Worm (Caenorhabditis elegans): ENCODE measurements around the gene C01G10.17.

Gene C01G10.17

DNA sequence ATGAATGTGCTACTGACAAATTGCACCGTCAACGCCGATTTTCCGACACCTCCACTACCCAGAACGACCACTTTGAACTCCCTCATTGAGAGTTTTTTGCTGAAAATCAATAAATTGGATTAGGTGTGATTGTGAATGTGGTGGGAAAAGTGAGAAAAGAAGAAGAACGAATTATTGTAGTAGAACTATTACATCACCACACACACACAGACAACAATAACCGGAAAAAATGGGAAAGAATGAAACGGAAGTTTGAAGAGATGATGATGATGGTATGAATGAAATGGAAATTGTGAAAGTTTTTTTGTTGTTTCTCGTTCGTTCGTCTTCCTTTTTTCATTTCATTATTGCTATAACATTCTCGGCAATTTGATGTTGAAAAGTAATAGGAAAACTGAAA lies 26.6 kb upstream of the C01G10.17 start, which contains the start of gene rap-2:
Gene rap-2, minus strand, starts transcription at position 101 of the 400 bp plus-strand sequence.
- TF ChIP-seq unc-62 (GFP tag; optimal IDR thresholded peaks at IDR 0.05) (no peak), aly-2 (tag; optimal IDR thresholded peaks at IDR 0.05) (no peak), ZK546.5 (tag; optimal IDR thresholded peaks at IDR 0.05) (no peak), ztf-11 (tag; optimal IDR thresholded peaks at IDR 0.05) (no peak), fos-1 (tag; optimal IDR thresholded peaks at IDR 0.05) (no peak), ama-1 (optimal IDR thresholded peaks at IDR 0.05) (no peak), nfya-1 (tag; optimal IDR thresholded peaks at IDR 0.05; ENCODE audit: insufficient read depth) (no peak), fkh-2 (tag; optimal IDR thresholded peaks at IDR 0.05) (no peak), skn-1 (tag; optimal IDR thresholded peaks at IDR 0.05) (no peak), pha-4 (tag; optimal IDR thresholded peaks at IDR 0.05) (no peak), mdl-1 (tag; optimal IDR thresholded peaks at IDR 0.05) (no peak), lsy-12 (tag; optimal IDR thresholded peaks at IDR 0.05) (no peak), elt-1 (tag; optimal IDR thresholded peaks at IDR 0.05) (no peak), hmg-11 (tag; optimal IDR thresholded peaks at IDR 0.05) (no peak), daf-12 (tag; optimal IDR thresholded peaks at IDR 0.05) (no peak), nhr-77 (tag; optimal IDR thresholded peaks at IDR 0.05) (no peak), jun-1 (tag; optimal IDR thresholded peaks at IDR 0.05) (no peak)

ce11 chrV:15065068-15065744 lies 25.4 kb upstream of the C01G10.17 start, which contains the start of gene C25D7.9:
TSS of gene C25D7.9 (plus strand) at chrV:15065135.
- TF ChIP-seq fkh-10 (GFP tag; optimal IDR thresholded peaks at IDR 0.05) = no peak
- peak; percentile 6 for TF ChIP-seq nhr-25 (tag; optimal IDR thresholded peaks at IDR 0.05)
- peak; percentile 45 for TF ChIP-seq lin-15B (tag; optimal IDR thresholded peaks at IDR 0.05)
- peak; percentile 39 for TF ChIP-seq hmg-11 (tag; optimal IDR thresholded peaks at IDR 0.05)
- TF ChIP-seq lin-39 (tag; optimal IDR thresholded peaks at IDR 0.05) = peak; percentile 20
- TF ChIP-seq pha-4 (tag; optimal IDR thresholded peaks at IDR 0.05) = peak; percentile 28
- no peak for TF ChIP-seq eor-1 (tag; optimal IDR thresholded peaks at IDR 0.05)
- no peak for TF ChIP-seq nhr-76 (tag; optimal IDR thresholded peaks at IDR 0.05)
- TF ChIP-seq fkh-2 (tag; optimal IDR thresholded peaks at IDR 0.05) = no peak
- peak; percentile 33 for TF ChIP-seq nfya-1 (tag; optimal IDR thresholded peaks at IDR 0.05; ENCODE audit: insufficient read depth)

DNA sequence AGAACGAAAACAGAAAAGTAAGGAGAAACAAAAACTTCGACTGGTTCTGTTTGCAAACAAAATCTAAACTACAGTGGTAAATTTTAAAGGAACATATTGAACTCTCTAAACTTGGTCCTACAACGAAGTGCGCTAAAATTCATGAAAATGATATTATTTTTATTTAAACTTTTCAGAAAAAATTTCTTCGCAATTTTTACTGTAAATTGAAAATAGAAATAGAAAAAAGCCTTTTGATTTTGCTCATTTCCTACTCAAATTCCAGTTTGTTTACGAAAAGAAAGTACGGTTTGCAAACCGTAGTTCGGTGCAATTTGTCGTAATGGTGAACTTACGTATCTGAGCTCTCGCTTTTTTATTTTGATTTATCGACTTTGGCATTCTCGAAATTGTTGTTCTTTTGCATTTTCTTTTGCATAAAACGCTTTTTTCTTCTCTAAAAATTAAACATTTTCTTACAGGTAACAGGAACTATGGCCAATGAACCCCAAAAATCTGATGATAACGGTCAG lies 24.7 kb upstream of the C01G10.17 start, which contains the start of gene otub-1:
Gene otub-1, plus strand, starts transcription at position 462 of the 512 bp plus-strand sequence.
- TF ChIP-seq nhr-237 (tag; optimal IDR thresholded peaks at IDR 0.05) = no peak
- no peak for TF ChIP-seq daf-12 (tag; optimal IDR thresholded peaks at IDR 0.05)
- no peak for TF ChIP-seq lin-15B (tag; optimal IDR thresholded peaks at IDR 0.05)
- TF ChIP-seq egl-5 (tag; optimal IDR thresholded peaks at IDR 0.05) = no peak
- TF ChIP-seq elt-1 (tag; optimal IDR thresholded peaks at IDR 0.05) = no peak

- no peak for TF ChIP-seq skn-1 (tag; optimal IDR thresholded peaks at IDR 0.05)
- TF ChIP-seq pqm-1 (tag; optimal IDR thresholded peaks at IDR 0.05) = no peak
- no peak for TF ChIP-seq nhr-77 (tag; optimal IDR thresholded peaks at IDR 0.05)
- TF ChIP-seq ceh-82 (tag; optimal IDR thresholded peaks at IDR 0.05) = no peak
- no peak for TF ChIP-seq ZK546.5 (tag; optimal IDR thresholded peaks at IDR 0.05)
- TF ChIP-seq ztf-11 (tag; optimal IDR thresholded peaks at IDR 0.05) = no peak
These were observed 23.4 kb upstream of the C01G10.17 start, which contains the start of gene C25D7.10 for ce11 chrV:15067165-15067564. TSS of gene C25D7.10 (plus strand) at chrV:15067465.

- TF ChIP-seq unc-62 (GFP tag; optimal IDR thresholded peaks at IDR 0.05) = no peak
- TF ChIP-seq ztf-11 (tag; optimal IDR thresholded peaks at IDR 0.05) = no peak
- TF ChIP-seq mml-1 (tag; optimal IDR thresholded peaks at IDR 0.05) = no peak
These were observed 22.2 kb upstream of the C01G10.17 start, which contains the start of gene dnj-3 for ce11 chrV:15068378-15068777. TSS of gene dnj-3 (plus strand) at chrV:15068678.

DNA sequence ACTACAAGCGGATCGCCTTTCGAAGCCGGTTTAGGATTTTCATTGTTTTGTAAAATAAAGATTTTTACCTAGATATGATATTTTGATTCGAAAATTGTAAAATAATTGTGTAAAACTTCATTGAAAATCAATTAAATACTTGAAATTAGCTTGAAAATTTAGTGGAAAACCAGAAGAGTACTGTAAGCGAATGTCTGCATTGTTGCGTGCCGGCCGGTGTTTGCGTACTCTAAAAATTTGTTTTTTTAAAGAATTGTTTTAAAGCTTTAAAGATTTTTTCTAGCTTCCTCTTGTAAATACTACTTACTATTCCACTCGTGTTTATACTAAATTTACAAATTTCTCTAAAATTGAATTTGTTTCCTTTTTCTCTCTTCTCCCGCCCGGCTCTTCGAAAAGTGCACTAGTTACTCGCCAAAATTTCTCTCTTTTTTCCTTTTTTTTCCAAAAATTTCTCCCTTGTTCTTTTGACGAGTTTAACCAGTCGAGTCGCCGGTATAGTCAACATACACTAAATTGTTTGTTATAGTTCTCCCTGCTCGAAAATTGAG lies 21.0 kb upstream of the C01G10.17 start:
- TF ChIP-seq fkh-10 (GFP tag; optimal IDR thresholded peaks at IDR 0.05) (peak; percentile 52), snpc-4 (tag; optimal IDR thresholded peaks at IDR 0.05) (no peak)

All from whole organism, L3 larva.